Fruit fly (Drosophila melanogaster) whole organism, wandering third instar larva: ENCODE results near the gene CG15696.

Experiments
- Abd-B ChIP-seq: fragments of >200 bp; optimal IDR thresholded peaks from 2 replicates; lab custom pipeline; 2017; ENCODE audit warnings: missing biosample characterization, missing genetic modification characterization
- dsf ChIP-seq: sonication (Bioruptor generic); optimal IDR thresholded peaks from 2 replicates; lab custom pipeline; 2016; ENCODE audit warnings: missing biosample characterization, missing genetic modification characterization, borderline replicate concordance

DNA sequence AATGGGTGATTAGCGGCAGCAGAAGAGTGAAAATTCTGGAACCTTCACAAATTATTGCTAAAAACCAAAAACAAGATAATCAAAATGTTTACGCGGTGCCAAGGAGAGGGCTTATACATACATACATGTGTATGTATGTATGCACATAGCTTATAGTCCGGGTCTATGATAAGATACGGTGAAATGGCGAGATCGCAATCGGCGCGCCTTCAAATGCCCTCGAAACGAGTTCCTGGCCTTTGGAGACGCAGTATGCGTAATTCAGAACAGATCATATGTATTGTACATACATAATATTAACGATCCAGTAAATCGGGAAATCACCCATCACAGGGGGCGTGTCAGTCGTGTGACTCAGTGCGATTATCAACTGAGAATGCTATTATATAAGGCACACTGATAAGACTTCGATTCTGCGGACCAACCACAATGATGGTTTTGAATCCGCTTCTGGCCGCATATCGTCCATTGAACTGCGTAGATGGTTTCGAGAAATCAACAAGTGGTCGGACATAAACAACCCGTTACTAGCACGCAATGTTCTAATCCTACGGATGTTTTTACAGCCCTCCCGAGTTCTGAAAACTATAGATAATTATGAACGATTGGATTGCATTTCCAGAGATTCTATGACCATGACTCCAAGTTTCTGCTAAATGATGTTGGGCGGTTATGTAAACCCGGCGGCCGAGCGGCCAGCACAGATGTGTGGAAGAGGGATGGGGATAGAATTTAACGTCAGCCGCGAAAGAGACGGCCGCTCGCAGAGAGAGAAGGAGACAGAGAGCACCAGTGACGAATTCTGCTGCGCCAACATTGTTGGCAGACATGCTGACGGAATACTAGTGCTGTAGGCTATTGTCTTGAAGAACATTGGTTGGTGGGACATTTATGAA is 18.1 kb upstream of the CG15696 start:
- TF ChIP-seq dsf (GFP tag; lab: Kevin White, UChicago) (no peak), Abd-B (GFP tag; lab: Kevin White, UChicago) (no peak)
